Fruit fly (Drosophila melanogaster): ENCODE measurements around the gene CG43355.

The CG43355 gene

dm6 chr2L:11530952-11531351, 46.4 kb downstream of the CG43355 start, which contains the start of gene CG31706:
Gene CG31706, minus strand, starts transcription at chr2L:11531052.
- TF ChIP-seq Hr96 (GFP tag; optimal IDR thresholded peaks at IDR 0.05) (no peak), Mnt (GFP tag; optimal IDR thresholded peaks at IDR 0.05) (no peak), CG7101 (tag; optimal IDR thresholded peaks at IDR 0.05) (no peak), cic (GFP tag; optimal IDR thresholded peaks at IDR 0.05) (no peak), CG7045 (GFP tag; optimal IDR thresholded peaks at IDR 0.05) (no peak), CG33017 (tag; optimal IDR thresholded peaks at IDR 0.05) (no peak), CG1620 (GFP tag; optimal IDR thresholded peaks at IDR 0.05) (no peak), CG5204 (GFP tag; optimal IDR thresholded peaks at IDR 0.05) (no peak), pad (GFP tag; optimal IDR thresholded peaks at IDR 0.05) (no peak), cnc (optimal IDR thresholded peaks at IDR 0.05) (no peak), Crg-1 (GFP tag; optimal IDR thresholded peaks at IDR 0.05) (no peak), toe (GFP tag; optimal IDR thresholded peaks at IDR 0.05) (no peak), Clk (GFP tag; optimal IDR thresholded peaks at IDR 0.05) (no peak)

- TF ChIP-seq CG5204 (GFP tag; optimal IDR thresholded peaks at IDR 0.05) (no peak), kay (GFP tag; ENCODE audit: borderline replicate concordance) (no peak), tj (GFP tag; optimal IDR thresholded peaks at IDR 0.05) (no peak), Clk (GFP tag; optimal IDR thresholded peaks at IDR 0.05) (no peak), bab1 (GFP tag; optimal IDR thresholded peaks at IDR 0.05) (no peak), CG12768 (GFP tag; optimal IDR thresholded peaks at IDR 0.05) (no peak), pad (GFP tag; optimal IDR thresholded peaks at IDR 0.05) (no peak), CG7101 (tag; optimal IDR thresholded peaks at IDR 0.05) (no peak)
These were observed 47.0 kb downstream of the CG43355 start, which contains the start of gene CG34162 for dm6 chr2L:11531520-11531919. Gene CG34162, plus strand, starts transcription at chr2L:11531820.

dm6 chr2L:11535845-11536244, 51.3 kb downstream of the CG43355 start, which contains the start of gene CG43438:
Gene CG43438, plus strand, starts transcription at chr2L:11536145.
- TF ChIP-seq pad (GFP tag; optimal IDR thresholded peaks at IDR 0.05): no peak
- no peak for TF ChIP-seq Clk (GFP tag; optimal IDR thresholded peaks at IDR 0.05)
- no peak for TF ChIP-seq kay (GFP tag; ENCODE audit: borderline replicate concordance)
- TF ChIP-seq tj (GFP tag; optimal IDR thresholded peaks at IDR 0.05): no peak
- no peak for TF ChIP-seq Hr96 (GFP tag; optimal IDR thresholded peaks at IDR 0.05)
- TF ChIP-seq CG5204 (GFP tag; optimal IDR thresholded peaks at IDR 0.05): no peak
- no peak for TF ChIP-seq cnc (optimal IDR thresholded peaks at IDR 0.05)
- no peak for TF ChIP-seq ovo (GFP tag; optimal IDR thresholded peaks at IDR 0.05)
- TF ChIP-seq CG11617 (GFP tag; optimal IDR thresholded peaks at IDR 0.05): no peak
- TF ChIP-seq CG1620 (GFP tag; optimal IDR thresholded peaks at IDR 0.05): no peak
- TF ChIP-seq Crg-1 (GFP tag; optimal IDR thresholded peaks at IDR 0.05): no peak
- TF ChIP-seq CG12768 (GFP tag; optimal IDR thresholded peaks at IDR 0.05): no peak
- no peak for TF ChIP-seq CG7101 (tag; optimal IDR thresholded peaks at IDR 0.05)
- no peak for TF ChIP-seq CG7045 (GFP tag; optimal IDR thresholded peaks at IDR 0.05)
- TF ChIP-seq CG33017 (tag; optimal IDR thresholded peaks at IDR 0.05): no peak
- TF ChIP-seq bab1 (GFP tag; optimal IDR thresholded peaks at IDR 0.05): no peak
- TF ChIP-seq toe (GFP tag; optimal IDR thresholded peaks at IDR 0.05): no peak
- TF ChIP-seq cic (GFP tag; optimal IDR thresholded peaks at IDR 0.05): no peak
